Fruit fly (Drosophila melanogaster) whole organism, adult: ENCODE results near the gene Sfp24F.
A peak's percentile ranks its signal among the peaks of the same experiment; 100 is the strongest.

Experiments used
- CG11617 ChIP-seq: fragments of 200-800 bp; sonication (Bioruptor generic); optimal IDR thresholded peaks from 2 replicates; lab custom pipeline; 2017; ENCODE audit warnings: mild to moderate bottlenecking, missing biosample characterization, missing genetic modification reagents, missing genetic modification characterization
- CG12768 ChIP-seq: fragments of 200-800 bp; sonication (Bioruptor generic); optimal IDR thresholded peaks from 2 replicates; lab custom pipeline; 2017; ENCODE audit warnings: missing biosample characterization, missing genetic modification characterization, mild to moderate bottlenecking, moderate library complexity, missing genetic modification reagents
- CG14711 ChIP-seq: fragments of 200-800 bp; sonication (Bioruptor generic); optimal IDR thresholded peaks from 2 replicates; lab custom pipeline; 2018; ENCODE audit warnings: missing biosample characterization, mild to moderate bottlenecking, missing genetic modification characterization, moderate library complexity
- CG1620 ChIP-seq: fragments of 200-800 bp; sonication (Bioruptor generic); optimal IDR thresholded peaks from 2 replicates; lab custom pipeline; 2016; ENCODE audit warnings: missing biosample characterization, missing genetic modification characterization
- CG33017 ChIP-seq: fragments of 200-800 bp; sonication (Bioruptor generic); optimal IDR thresholded peaks from 2 replicates; lab custom pipeline; 2018; ENCODE audit warnings: missing biosample characterization, mild to moderate bottlenecking, missing genetic modification characterization, moderate library complexity
- CG5204 ChIP-seq: fragments of 200-800 bp; sonication (Bioruptor generic); optimal IDR thresholded peaks from 2 replicates; lab custom pipeline; 2016; ENCODE audit warnings: missing biosample characterization, missing genetic modification characterization
- CG7045 ChIP-seq: fragments of 200-800 bp; sonication (Bioruptor generic); optimal IDR thresholded peaks from 2 replicates; lab custom pipeline; 2017; ENCODE audit warnings: missing biosample characterization, mild to moderate bottlenecking, missing genetic modification characterization
- CG7101 ChIP-seq: fragments of 200-800 bp; sonication (Bioruptor generic); optimal IDR thresholded peaks from 2 replicates; lab custom pipeline; 2018; ENCODE audit warnings: missing biosample characterization, mild to moderate bottlenecking, missing genetic modification characterization, moderate library complexity
- Clk ChIP-seq: fragments of 200-800 bp; sonication (Bioruptor generic); optimal IDR thresholded peaks from 2 replicates; lab custom pipeline; 2017; ENCODE audit warnings: missing biosample characterization, missing genetic modification characterization
- Crg-1 ChIP-seq: fragments of 200-800 bp; sonication (Bioruptor generic); optimal IDR thresholded peaks from 2 replicates; lab custom pipeline; 2016; ENCODE audit warnings: missing biosample characterization, missing genetic modification characterization
- Hr96 ChIP-seq: fragments of 200-800 bp; sonication (Bioruptor generic); optimal IDR thresholded peaks from 2 replicates; lab custom pipeline; 2016; ENCODE audit warnings: missing biosample characterization, missing genetic modification characterization
- Mnt ChIP-seq: fragments of 200-800 bp; sonication (Bioruptor generic); optimal IDR thresholded peaks from 2 replicates; lab custom pipeline; 2016; ENCODE audit warnings: missing biosample characterization, mild to moderate bottlenecking, missing genetic modification characterization
- bab1 ChIP-seq: fragments of 200-800 bp; sonication (Bioruptor generic); optimal IDR thresholded peaks from 3 replicates; lab custom pipeline; 2019; ENCODE audit warnings: missing biosample characterization, mild to moderate bottlenecking, missing genetic modification characterization, moderate library complexity
- cic ChIP-seq: fragments of 200-800 bp; sonication (Bioruptor generic); optimal IDR thresholded peaks from 2 replicates; lab custom pipeline; 2017; ENCODE audit warnings: missing biosample characterization, mild to moderate bottlenecking, missing genetic modification characterization, moderate library complexity
- kay ChIP-seq: fragments of 200-800 bp; sonication (Bioruptor generic); peaks from one replicate; lab custom pipeline; 2016; ENCODE audit warnings: missing biosample characterization, missing genetic modification characterization, borderline replicate concordance
- ovo ChIP-seq: fragments of 200-800 bp; sonication (Bioruptor generic); optimal IDR thresholded peaks from 2 replicates; lab custom pipeline; 2016; ENCODE audit warnings: missing biosample characterization, missing genetic modification characterization
- pad ChIP-seq: fragments of 200-800 bp; sonication (Bioruptor generic); optimal IDR thresholded peaks from 3 replicates; lab custom pipeline; 2017; ENCODE audit warnings: missing biosample characterization, missing genetic modification characterization, mild to moderate bottlenecking, moderate library complexity, missing genetic modification reagents
- tj ChIP-seq: fragments of 200-800 bp; sonication (Bioruptor generic); optimal IDR thresholded peaks from 3 replicates; lab custom pipeline; 2017; ENCODE audit warnings: missing biosample characterization, mild to moderate bottlenecking, missing genetic modification characterization, moderate library complexity
- toe ChIP-seq: fragments of 200-800 bp; sonication (Bioruptor generic); optimal IDR thresholded peaks from 2 replicates; lab custom pipeline; 2016; ENCODE audit warnings: missing biosample characterization, missing genetic modification characterization

The Sfp24F gene

dm6 chr2L:4442010-4442587 lies at the start of gene Sfp24F, which contains the start of gene CG15432:
Gene Sfp24F (minus strand): TSS chr2L:4442060.
Gene CG15432 (plus strand): TSS chr2L:4442320.
- TF ChIP-seq CG5204 (GFP tag; lab: Kevin White, UChicago) (no peak), bab1 (GFP tag; lab: Kevin White, UChicago) (peak; percentile 9), kay (GFP tag; lab: Kevin White, UChicago) (no peak), Clk (no peak)

dm6 chr2L:4477978-4478377 lies 36.1 kb upstream of the Sfp24F start:
- TF ChIP-seq Crg-1 (GFP tag; lab: Kevin White, UChicago), result no peak
- TF ChIP-seq Clk, result no peak
- TF ChIP-seq CG14711 (tag; lab: Kevin White, UChicago), result no peak
- no peak for TF ChIP-seq CG11617
- TF ChIP-seq cic, result no peak

dm6 chr2L:4476672-4477273 lies 34.9 kb upstream of the Sfp24F start, which contains the start of gene ine:
Gene ine (minus strand): TSS chr2L:4477022.
- no peak for TF ChIP-seq bab1 (GFP tag; lab: Kevin White, UChicago)
- peak; percentile 1 for TF ChIP-seq Mnt (GFP tag; lab: Kevin White, UChicago)

dm6 chr2L:4475422-4475821 lies 33.6 kb upstream of the Sfp24F start:
- no peak for TF ChIP-seq CG5204 (GFP tag; lab: Kevin White, UChicago)
- TF ChIP-seq pad (GFP tag; lab: Kevin White, UChicago), result no peak
- TF ChIP-seq CG12768 (GFP tag; lab: Kevin White, UChicago), result peak; percentile 8
- no peak for TF ChIP-seq Clk
- peak; percentile 21 for TF ChIP-seq cic
- TF ChIP-seq CG14711 (tag; lab: Kevin White, UChicago), result no peak
- TF ChIP-seq CG11617, result peak; percentile 7

- TF ChIP-seq Clk, result no peak
- peak; percentile 59 for TF ChIP-seq bab1 (GFP tag; lab: Kevin White, UChicago)
Measured at dm6 chr2L:4464946-4465345, 23.1 kb upstream of the Sfp24F start, which contains the start of gene FIG4. Gene FIG4 (plus strand): TSS chr2L:4465174.

dm6 chr2L:4463323-4463722 lies 21.5 kb upstream of the Sfp24F start, which contains the start of the genes CG15443 and Paris:
Gene CG15443 (minus strand): TSS chr2L:4463447.
Gene Paris (plus strand): TSS chr2L:4463611.
- peak; percentile 34 for TF ChIP-seq Crg-1 (GFP tag; lab: Kevin White, UChicago)
- no peak for TF ChIP-seq CG7101

- TF ChIP-seq Crg-1 (GFP tag; lab: Kevin White, UChicago) (no peak), CG1620 (GFP tag; lab: Kevin White, UChicago) (peak; percentile 50), Clk (no peak), kay (GFP tag; lab: Kevin White, UChicago) (no peak), CG12768 (GFP tag; lab: Kevin White, UChicago) (peak; percentile 74), Hr96 (peak; percentile 54), CG14711 (tag; lab: Kevin White, UChicago) (peak; percentile 81), toe (GFP tag; lab: Kevin White, UChicago) (peak; percentile 61), Mnt (GFP tag; lab: Kevin White, UChicago) (peak; percentile 66), CG5204 (GFP tag; lab: Kevin White, UChicago) (no peak), CG33017 (tag; lab: Kevin White, UChicago) (peak; percentile 2), ovo (no peak), CG7045 (GFP tag; lab: Kevin White, UChicago) (peak; percentile 26), cic (peak; percentile 20), CG11617 (peak; percentile 42), tj (GFP tag; lab: Kevin White, UChicago) (peak; percentile 10), CG7101 (peak; percentile 41), pad (GFP tag; lab: Kevin White, UChicago) (peak; percentile 31), bab1 (GFP tag; lab: Kevin White, UChicago) (peak; percentile 49)
Measured at dm6 chr2L:4459543-4459942, 17.7 kb upstream of the Sfp24F start, which contains the start of the genes mRpL27 and CG15435. Gene mRpL27 (minus strand): TSS chr2L:4459638. Gene CG15435 (plus strand): TSS chr2L:4459729.
